Worm (Caenorhabditis elegans): ENCODE data around the gene Y41D4B.11.

Y41D4B.11 gene

ce11 chrIV:1595802-1596201 lies 9.7 kb upstream of the Y41D4B.11 start, which contains the start of gene npp-8 (continued):
- peak; percentile 80 for TF ChIP-seq rcor-1 (GFP tag; IDR thresholded peaks at IDR 0.05)
- TF ChIP-seq ama-1 (optimal IDR thresholded peaks at IDR 0.05): no peak
- TF ChIP-seq ama-1 (GFP tag; optimal IDR thresholded peaks at IDR 0.05): no peak
- TF ChIP-seq Y67H2A.10 (GFP tag; conservative IDR thresholded peaks at IDR 0.05): peak; percentile 76
- peak; percentile 24 for TF ChIP-seq nhr-90 (tag; optimal IDR thresholded peaks at IDR 0.05)
- TF ChIP-seq K12H6.12 (tag; optimal IDR thresholded peaks at IDR 0.05): peak; percentile 72
- peak; percentile 84 for TF ChIP-seq ceh-91 (GFP tag; IDR thresholded peaks at IDR 0.05)
- peak; percentile 86 for TF ChIP-seq pbrm-1 (GFP tag; IDR thresholded peaks at IDR 0.05)
- peak; percentile 62 for TF ChIP-seq pha-4 (tag; optimal IDR thresholded peaks at IDR 0.05)
- peak; percentile 58 for TF ChIP-seq snpc-3.4 (tag; optimal IDR thresholded peaks at IDR 0.05)
- TF ChIP-seq ztf-6 (GFP tag; IDR thresholded peaks at IDR 0.05): no peak
- peak; percentile 25 for TF ChIP-seq mel-28 (tag; optimal IDR thresholded peaks at IDR 0.05; ENCODE audit: borderline replicate concordance)
- TF ChIP-seq mes-4 (tag; optimal IDR thresholded peaks at IDR 0.05): no peak
- TF ChIP-seq attf-6 (GFP tag; IDR thresholded peaks at IDR 0.05): peak; percentile 38; the same call in 1 of the 2 replicates
- TF ChIP-seq nfya-2 (GFP tag; IDR thresholded peaks at IDR 0.05): no peak
- TF ChIP-seq tbx-9 (tag; optimal IDR thresholded peaks at IDR 0.05; ENCODE audit: borderline replicate concordance): no peak
- TF ChIP-seq snpc-1.3 (tag; optimal IDR thresholded peaks at IDR 0.05; ENCODE audit: insufficient read depth): peak; percentile 83
- TF ChIP-seq athp-1 (tag; optimal IDR thresholded peaks at IDR 0.05): peak; percentile 92
- TF ChIP-seq mcd-1 (GFP tag; IDR thresholded peaks at IDR 0.05): peak; percentile 90
- peak; percentile 14 for TF ChIP-seq somi-1 (GFP tag; optimal IDR thresholded peaks at IDR 0.05)
- no peak for TF ChIP-seq T07F8.4 (tag; optimal IDR thresholded peaks at IDR 0.05)
- peak; percentile 12 for TF ChIP-seq B0261.1 (tag; optimal IDR thresholded peaks at IDR 0.05)
- peak; percentile 34 for TF ChIP-seq gei-17 (GFP tag; optimal IDR thresholded peaks at IDR 0.05)
- no peak for TF ChIP-seq nhr-179 (tag; optimal IDR thresholded peaks at IDR 0.05)
- TF ChIP-seq egl-44 (GFP tag; IDR thresholded peaks at IDR 0.05): peak; percentile 59; the same call in 1 of the 2 replicates
- TF ChIP-seq Y79H2A.3 (GFP tag; conservative IDR thresholded peaks at IDR 0.05): no peak

ce11 chrIV:1597018-1597417 lies 8.5 kb upstream of the Y41D4B.11 start, which contains the start of gene ced-2:
TSS of gene ced-2 (plus strand) at chrIV:1597318.
- no peak for TF ChIP-seq pha-4 (tag; optimal IDR thresholded peaks at IDR 0.05)
- no peak for TF ChIP-seq F57C9.4 (tag; optimal IDR thresholded peaks at IDR 0.05)
- TF ChIP-seq zim-3 (tag; optimal IDR thresholded peaks at IDR 0.05): no peak
- TF ChIP-seq lsy-27 (tag; optimal IDR thresholded peaks at IDR 0.05; ENCODE audit: borderline replicate concordance, insufficient read depth): no peak
- TF ChIP-seq efl-1 (GFP tag; optimal IDR thresholded peaks at IDR 0.05): no peak
- no peak for TF ChIP-seq F57A8.1 (GFP tag; optimal IDR thresholded peaks at IDR 0.05)
- TF ChIP-seq ztf-26 (tag; optimal IDR thresholded peaks at IDR 0.05): no peak
- no peak for TF ChIP-seq madf-6 (GFP tag; IDR thresholded peaks at IDR 0.05)
- TF ChIP-seq aptf-2 (GFP tag; conservative IDR thresholded peaks at IDR 0.05): no peak
- TF ChIP-seq ceh-27 (GFP tag; optimal IDR thresholded peaks at IDR 0.05): no peak
- no peak for TF ChIP-seq F10E7.11 (tag; optimal IDR thresholded peaks at IDR 0.05)
- TF ChIP-seq Y79H2A.3 (GFP tag; conservative IDR thresholded peaks at IDR 0.05): no peak
- no peak for TF ChIP-seq chd-7 (tag; optimal IDR thresholded peaks at IDR 0.05)
- TF ChIP-seq mcd-1 (GFP tag; IDR thresholded peaks at IDR 0.05): no peak
- no peak for TF ChIP-seq ccch-3 (GFP tag; optimal IDR thresholded peaks at IDR 0.05)
- TF ChIP-seq sdz-38 (tag; optimal IDR thresholded peaks at IDR 0.05): no peak
- no peak for TF ChIP-seq T07F8.4 (tag; optimal IDR thresholded peaks at IDR 0.05)
- TF ChIP-seq lag-1 (GFP tag; IDR thresholded peaks at IDR 0.05): no peak
